Worm (Caenorhabditis elegans) whole organism, early embryonic: Measurements from ENCODE around the gene prp-18.
"Not testable (repeated sequence)": the region's sequence is repeated elsewhere in the genome, so short reads cannot be mapped to it uniquely, and the experiment has no call there.

ENCODE experiments used
- ceh-13 ChIP-seq: fragments of 200-800 bp; sonication (Bioruptor generic); optimal IDR thresholded peaks from 2 replicates; lab custom pipeline; 2018; ENCODE audit warnings: mild to moderate bottlenecking, missing genetic modification characterization, missing compliant biosample characterization
- flt-1 ChIP-seq: fragments of 200-800 bp; sonication (Bioruptor generic); IDR thresholded peaks from 2 replicates; pipeline ENCODE4 v1.3.6; 2022; ENCODE audit warnings: missing genetic modification characterization, missing compliant biosample characterization
- hmg-4 ChIP-seq: fragments of 200-800 bp; sonication (Bioruptor generic); optimal IDR thresholded peaks from 2 replicates; lab custom pipeline; 2018; ENCODE audit warnings: mild to moderate bottlenecking, missing genetic modification characterization, missing compliant biosample characterization

- TF ChIP-seq hmg-4 (GFP tag; lab: Kevin White, UChicago); ceh-13 (GFP tag; lab: Kevin White, UChicago); flt-1 (GFP tag; lab: Robert Waterston, UW): not testable (repeated sequence)
These were observed 10.1 kb upstream of the prp-18 start, which contains the start of gene msp-77 for ce11 chrIV:9894331-9894730.
